Fruit fly (Drosophila melanogaster) whole organism, adult: ENCODE results near the gene TyrRS.

Source experiments
- CG11617 ChIP-seq: fragments of 200-800 bp; sonication (Bioruptor generic); optimal IDR thresholded peaks from 2 replicates; lab custom pipeline; 2017; ENCODE audit warnings: mild to moderate bottlenecking, missing biosample characterization, missing genetic modification reagents, missing genetic modification characterization
- CG12768 ChIP-seq: fragments of 200-800 bp; sonication (Bioruptor generic); optimal IDR thresholded peaks from 2 replicates; lab custom pipeline; 2017; ENCODE audit warnings: missing biosample characterization, missing genetic modification characterization, mild to moderate bottlenecking, moderate library complexity, missing genetic modification reagents
- CG14711 ChIP-seq: fragments of 200-800 bp; sonication (Bioruptor generic); optimal IDR thresholded peaks from 2 replicates; lab custom pipeline; 2018; ENCODE audit warnings: missing biosample characterization, mild to moderate bottlenecking, missing genetic modification characterization, moderate library complexity
- CG1620 ChIP-seq: fragments of 200-800 bp; sonication (Bioruptor generic); optimal IDR thresholded peaks from 2 replicates; lab custom pipeline; 2016; ENCODE audit warnings: missing biosample characterization, missing genetic modification characterization
- CG33017 ChIP-seq: fragments of 200-800 bp; sonication (Bioruptor generic); optimal IDR thresholded peaks from 2 replicates; lab custom pipeline; 2018; ENCODE audit warnings: missing biosample characterization, mild to moderate bottlenecking, missing genetic modification characterization, moderate library complexity
- CG5204 ChIP-seq: fragments of 200-800 bp; sonication (Bioruptor generic); optimal IDR thresholded peaks from 2 replicates; lab custom pipeline; 2016; ENCODE audit warnings: missing biosample characterization, missing genetic modification characterization
- CG7045 ChIP-seq: fragments of 200-800 bp; sonication (Bioruptor generic); optimal IDR thresholded peaks from 2 replicates; lab custom pipeline; 2017; ENCODE audit warnings: missing biosample characterization, mild to moderate bottlenecking, missing genetic modification characterization
- CG7101 ChIP-seq: fragments of 200-800 bp; sonication (Bioruptor generic); optimal IDR thresholded peaks from 2 replicates; lab custom pipeline; 2018; ENCODE audit warnings: missing biosample characterization, mild to moderate bottlenecking, missing genetic modification characterization, moderate library complexity
- Clk ChIP-seq: fragments of 200-800 bp; sonication (Bioruptor generic); optimal IDR thresholded peaks from 2 replicates; lab custom pipeline; 2017; ENCODE audit warnings: missing biosample characterization, missing genetic modification characterization
- Crg-1 ChIP-seq: fragments of 200-800 bp; sonication (Bioruptor generic); optimal IDR thresholded peaks from 2 replicates; lab custom pipeline; 2016; ENCODE audit warnings: missing biosample characterization, missing genetic modification characterization
- Hr96 ChIP-seq: fragments of 200-800 bp; sonication (Bioruptor generic); optimal IDR thresholded peaks from 2 replicates; lab custom pipeline; 2016; ENCODE audit warnings: missing biosample characterization, missing genetic modification characterization
- Mnt ChIP-seq: fragments of 200-800 bp; sonication (Bioruptor generic); optimal IDR thresholded peaks from 2 replicates; lab custom pipeline; 2016; ENCODE audit warnings: missing biosample characterization, mild to moderate bottlenecking, missing genetic modification characterization
- bab1 ChIP-seq: fragments of 200-800 bp; sonication (Bioruptor generic); optimal IDR thresholded peaks from 3 replicates; lab custom pipeline; 2019; ENCODE audit warnings: missing biosample characterization, mild to moderate bottlenecking, missing genetic modification characterization, moderate library complexity
- cic ChIP-seq: fragments of 200-800 bp; sonication (Bioruptor generic); optimal IDR thresholded peaks from 2 replicates; lab custom pipeline; 2017; ENCODE audit warnings: missing biosample characterization, mild to moderate bottlenecking, missing genetic modification characterization, moderate library complexity
- cnc ChIP-seq, 2 experiments: fragments of >200 bp; optimal IDR thresholded peaks; 2 replicates each; lab custom pipeline; 2017
- kay ChIP-seq: fragments of 200-800 bp; sonication (Bioruptor generic); peaks from one replicate; lab custom pipeline; 2016; ENCODE audit warnings: missing biosample characterization, missing genetic modification characterization, borderline replicate concordance
- ovo ChIP-seq: fragments of 200-800 bp; sonication (Bioruptor generic); optimal IDR thresholded peaks from 2 replicates; lab custom pipeline; 2016; ENCODE audit warnings: missing biosample characterization, missing genetic modification characterization
- pad ChIP-seq: fragments of 200-800 bp; sonication (Bioruptor generic); optimal IDR thresholded peaks from 3 replicates; lab custom pipeline; 2017; ENCODE audit warnings: missing biosample characterization, missing genetic modification characterization, mild to moderate bottlenecking, moderate library complexity, missing genetic modification reagents
- tj ChIP-seq: fragments of 200-800 bp; sonication (Bioruptor generic); optimal IDR thresholded peaks from 3 replicates; lab custom pipeline; 2017; ENCODE audit warnings: missing biosample characterization, mild to moderate bottlenecking, missing genetic modification characterization, moderate library complexity
- toe ChIP-seq: fragments of 200-800 bp; sonication (Bioruptor generic); optimal IDR thresholded peaks from 2 replicates; lab custom pipeline; 2016; ENCODE audit warnings: missing biosample characterization, missing genetic modification characterization

Gene TyrRS

DNA sequence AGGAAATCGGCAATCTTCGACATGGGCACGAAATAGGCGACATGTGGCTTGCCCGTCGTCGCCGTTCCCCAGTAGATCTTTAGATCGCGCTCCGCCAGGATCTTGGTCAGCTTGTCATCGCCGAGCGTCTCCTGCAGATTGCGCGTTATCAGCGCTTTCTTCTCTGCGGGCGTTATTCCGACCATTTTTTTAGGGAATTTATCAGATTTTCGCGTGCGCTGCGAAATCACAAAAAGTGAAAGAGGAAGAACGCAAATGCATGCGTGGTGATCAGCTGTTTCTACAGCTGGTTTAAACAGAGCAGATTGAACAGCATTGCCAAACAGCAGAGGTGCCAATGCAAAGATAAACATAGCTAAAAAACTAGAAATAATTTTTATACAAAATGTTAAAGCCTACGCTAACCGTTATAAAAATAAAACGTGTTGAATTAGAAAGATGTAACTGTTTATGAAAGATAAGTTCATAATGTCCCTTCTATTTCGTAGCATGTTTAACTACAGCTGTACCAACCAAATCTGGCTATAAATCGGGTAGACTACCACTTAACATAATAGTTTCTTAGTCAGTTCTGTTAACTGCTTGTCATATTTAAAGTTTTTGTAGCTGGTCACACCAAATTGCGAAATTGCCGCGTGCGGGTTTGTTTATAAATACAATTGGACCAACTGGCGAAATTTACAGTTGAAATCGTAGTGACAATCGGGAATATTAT, at the start of gene TyrRS, which contains the start of gene CG33158:
Gene TyrRS, minus strand, starts transcription at position 244 of the 715 bp plus-strand sequence.
Gene CG33158, plus strand, starts transcription at position 539 of the 715 bp plus-strand sequence.
- TF ChIP-seq ovo (GFP tag; lab: Kevin White, UChicago) = no peak
- TF ChIP-seq CG12768 = no peak
- TF ChIP-seq bab1 = peak; percentile 40
- peak; percentile 77 for TF ChIP-seq Mnt (GFP tag; lab: Kevin White, UChicago)
- peak; percentile 10 for TF ChIP-seq CG11617 (GFP tag; lab: Kevin White, UChicago)
- TF ChIP-seq Clk (GFP tag; lab: Kevin White, UChicago) = no peak
- peak; percentile 93 for TF ChIP-seq tj
- peak; percentile 9 for TF ChIP-seq Crg-1
- peak; percentile 19 for TF ChIP-seq kay (GFP tag; lab: Kevin White, UChicago)
- TF ChIP-seq CG5204 (GFP tag; lab: Kevin White, UChicago) = no peak
- no peak for TF ChIP-seq cnc (optimal IDR thresholded peaks at IDR 0.05; lab: Kevin White, UChicago)
- TF ChIP-seq CG14711 (tag; lab: Kevin White, UChicago) = peak; percentile 25

DNA sequence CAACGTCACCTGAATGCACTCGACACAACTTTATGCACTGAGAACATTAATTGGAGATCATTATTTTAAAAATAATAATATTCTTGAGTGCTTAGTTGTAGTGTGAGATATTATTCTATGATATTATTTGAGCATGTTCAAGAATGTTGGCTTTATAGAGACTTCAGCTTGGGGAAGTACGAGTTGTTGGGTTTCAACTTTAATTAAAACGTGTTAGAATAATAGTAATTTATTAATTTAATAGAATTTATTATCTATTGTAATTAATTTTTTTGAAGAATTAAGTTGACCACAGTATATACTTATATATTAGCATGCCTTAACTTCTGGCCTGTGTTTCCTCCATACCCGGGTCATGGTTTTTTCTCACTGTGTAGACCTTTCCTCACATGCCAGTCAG, 44.7 kb upstream of the TyrRS start:
- TF ChIP-seq CG7101 = no peak
- no peak for TF ChIP-seq cnc (optimal IDR thresholded peaks at IDR 0.05; lab: Kevin White, UChicago)
- no peak for TF ChIP-seq ovo (GFP tag; lab: Kevin White, UChicago)
- no peak for TF ChIP-seq CG33017
- TF ChIP-seq CG7045 = no peak
- TF ChIP-seq pad (GFP tag; lab: Kevin White, UChicago) = no peak
- no peak for TF ChIP-seq cic (GFP tag; lab: Kevin White, UChicago)
- TF ChIP-seq toe = no peak
- TF ChIP-seq tj = no peak
- no peak for TF ChIP-seq CG14711 (tag; lab: Kevin White, UChicago)
- TF ChIP-seq kay (GFP tag; lab: Kevin White, UChicago) = no peak
- no peak for TF ChIP-seq CG11617 (GFP tag; lab: Kevin White, UChicago)
- TF ChIP-seq bab1 = no peak
- TF ChIP-seq Clk (GFP tag; lab: Kevin White, UChicago) = no peak

dm6 chr3L:16451887-16452751, 33.0 kb upstream of the TyrRS start, which contains the start of gene dsx-c73A:
TSS of gene dsx-c73A (minus strand) at chr3L:16451958.
- no peak for TF ChIP-seq CG7101
- no peak for TF ChIP-seq tj
- no peak for TF ChIP-seq cic (GFP tag; lab: Kevin White, UChicago)
- no peak for TF ChIP-seq pad (GFP tag; lab: Kevin White, UChicago)
- TF ChIP-seq ovo (GFP tag; lab: Kevin White, UChicago) = no peak
- TF ChIP-seq CG11617 (GFP tag; lab: Kevin White, UChicago) = no peak
- no peak for TF ChIP-seq cnc (optimal IDR thresholded peaks at IDR 0.05; lab: Kevin White, UChicago)
- TF ChIP-seq Crg-1 = no peak
- TF ChIP-seq bab1 = no peak
- TF ChIP-seq CG12768 = no peak

DNA sequence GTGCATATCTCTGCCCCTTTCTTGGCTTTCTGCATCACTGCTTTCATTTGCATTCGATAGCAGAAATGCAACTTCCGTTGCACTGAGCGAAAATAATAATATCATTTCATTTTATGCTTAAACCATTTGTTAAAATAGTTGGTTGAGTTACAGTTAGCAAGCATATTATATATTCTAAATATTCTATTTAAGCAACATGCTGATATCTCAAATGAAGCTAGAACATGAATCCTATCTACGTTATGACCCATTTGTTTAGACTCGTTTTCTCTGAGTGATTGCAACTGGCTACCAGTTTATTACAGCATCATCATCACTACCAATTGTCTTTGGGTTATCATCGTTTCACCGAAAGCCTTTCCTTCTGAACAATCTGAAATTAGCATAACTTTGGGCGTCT, 23.5 kb upstream of the TyrRS start:
- TF ChIP-seq ovo (GFP tag; lab: Kevin White, UChicago) (no peak), Hr96 (GFP tag; lab: Kevin White, UChicago) (no peak), Mnt (GFP tag; lab: Kevin White, UChicago) (no peak), CG7101 (no peak), CG12768 (no peak), Crg-1 (no peak)

DNA sequence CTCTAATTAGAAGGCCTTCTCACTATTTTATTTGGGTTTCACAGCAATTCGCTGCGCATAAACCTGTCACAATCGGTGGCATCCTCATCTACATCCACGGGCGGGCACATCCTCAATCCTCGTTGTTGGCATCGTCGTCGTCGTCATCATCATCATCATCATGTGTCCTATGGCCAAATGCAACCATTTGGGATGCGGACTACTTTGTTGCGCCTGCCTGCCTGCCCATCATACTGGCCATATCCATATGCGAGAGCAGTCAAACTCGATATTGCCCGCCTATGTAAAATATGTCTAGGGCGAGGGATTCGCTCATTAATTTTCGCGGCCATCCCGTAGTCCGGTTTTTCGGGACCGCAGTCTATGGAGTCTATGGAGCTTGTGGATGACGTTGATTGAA, 18.2 kb upstream of the TyrRS start:
- no peak for TF ChIP-seq Clk (GFP tag; lab: Kevin White, UChicago)

- TF ChIP-seq pad (GFP tag; lab: Kevin White, UChicago) (no peak), Clk (GFP tag; lab: Kevin White, UChicago) (no peak), Mnt (GFP tag; lab: Kevin White, UChicago) (no peak), cic (GFP tag; lab: Kevin White, UChicago) (no peak), toe (no peak), CG33017 (no peak), bab1 (no peak), CG7045 (no peak), ovo (GFP tag; lab: Kevin White, UChicago) (no peak), CG1620 (GFP tag; lab: Kevin White, UChicago) (no peak), kay (GFP tag; lab: Kevin White, UChicago) (no peak)
These were observed 14.5 kb upstream of the TyrRS start for dm6 chr3L:16433556-16433955.

DNA sequence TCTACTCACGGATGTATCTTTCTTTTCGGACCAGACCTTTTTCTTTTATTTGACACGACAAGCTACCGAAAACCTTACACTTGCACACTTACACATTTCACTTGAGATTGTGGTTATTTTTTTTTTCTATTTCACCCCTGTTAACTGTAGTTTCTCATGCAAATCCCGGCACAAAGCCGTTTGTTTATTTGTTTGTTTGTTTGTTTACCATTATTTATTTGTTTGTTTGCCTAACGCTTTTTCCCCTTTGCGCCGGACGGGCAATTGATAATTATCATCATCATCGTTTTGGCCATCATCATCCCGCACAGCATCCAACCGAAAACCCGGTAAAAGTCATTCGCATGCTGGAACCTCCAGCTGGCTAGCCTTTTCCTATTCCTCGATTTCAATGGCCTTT, 12.0 kb upstream of the TyrRS start:
- TF ChIP-seq CG7045 (no peak), Crg-1 (no peak), tj (no peak), Mnt (GFP tag; lab: Kevin White, UChicago) (no peak), cnc (optimal IDR thresholded peaks at IDR 0.05; lab: Kevin White, UChicago) (no peak), pad (GFP tag; lab: Kevin White, UChicago) (no peak), bab1 (no peak), CG5204 (GFP tag; lab: Kevin White, UChicago) (no peak), toe (no peak), CG12768 (no peak), CG33017 (no peak), ovo (GFP tag; lab: Kevin White, UChicago) (no peak), Clk (GFP tag; lab: Kevin White, UChicago) (no peak), cic (GFP tag; lab: Kevin White, UChicago) (no peak), CG7101 (no peak), CG1620 (GFP tag; lab: Kevin White, UChicago) (no peak), Hr96 (GFP tag; lab: Kevin White, UChicago) (no peak), CG11617 (GFP tag; lab: Kevin White, UChicago) (no peak), kay (GFP tag; lab: Kevin White, UChicago) (no peak), CG14711 (tag; lab: Kevin White, UChicago) (no peak)
